Fruit fly (Drosophila melanogaster): ENCODE data around the gene CG14882.

CG14882 gene

dm6 chr3R:16423323-16423722 lies 19.7 kb upstream of the CG14882 start (continued):
- TF ChIP-seq CG4318 (GFP tag; optimal IDR thresholded peaks at IDR 0.05) (no peak), Ets96B (tag; optimal IDR thresholded peaks at IDR 0.05) (no peak), topi (GFP tag; optimal IDR thresholded peaks at IDR 0.05) (no peak)

- no peak for TF ChIP-seq acj6 (GFP tag; optimal IDR thresholded peaks at IDR 0.05)
- TF ChIP-seq salr (GFP tag; optimal IDR thresholded peaks at IDR 0.05) = no peak
- no peak for TF ChIP-seq CG15336 (GFP tag; IDR thresholded peaks at IDR 0.05)
- no peak for TF ChIP-seq CG34406 (GFP tag; optimal IDR thresholded peaks at IDR 0.05)
- TF ChIP-seq OdsH (GFP tag; optimal IDR thresholded peaks at IDR 0.05) = no peak
- no peak for TF ChIP-seq Gug (GFP tag; IDR thresholded peaks at IDR 0.05)
- TF ChIP-seq CG8319 (GFP tag; optimal IDR thresholded peaks at IDR 0.05) = no peak
- TF ChIP-seq CG10631 (GFP tag; optimal IDR thresholded peaks at IDR 0.05) = no peak
Measured at dm6 chr3R:16427520-16427919, 15.5 kb upstream of the CG14882 start.

- TF ChIP-seq CG6163 (GFP tag; IDR thresholded peaks at IDR 0.05) = no peak
Measured at dm6 chr3R:16430381-16430780, 12.6 kb upstream of the CG14882 start, which contains the start of gene CG31279. Gene CG31279, plus strand, starts transcription at chr3R:16430681.

- TF ChIP-seq CG6792 (GFP tag; optimal IDR thresholded peaks at IDR 0.05) = peak; percentile 7
- TF ChIP-seq lz (GFP tag; optimal IDR thresholded peaks at IDR 0.05) = peak; percentile 22
- TF ChIP-seq topi (GFP tag; optimal IDR thresholded peaks at IDR 0.05) = peak; percentile 29
- no peak for TF ChIP-seq CG6163 (GFP tag; IDR thresholded peaks at IDR 0.05)
- TF ChIP-seq Eip93F (GFP tag; optimal IDR thresholded peaks at IDR 0.05) = no peak
- no peak for TF ChIP-seq CG6854 (GFP tag; optimal IDR thresholded peaks at IDR 0.05)
- TF ChIP-seq Lpt (GFP tag; optimal IDR thresholded peaks at IDR 0.05) = no peak
- TF ChIP-seq Hr39 (GFP tag; optimal IDR thresholded peaks at IDR 0.05) = peak; percentile 31
- TF ChIP-seq Hr38 (GFP tag; optimal IDR thresholded peaks at IDR 0.05) = no peak
- peak; percentile 35 for TF ChIP-seq cyc (GFP tag; optimal IDR thresholded peaks at IDR 0.05)
- TF ChIP-seq fkh (GFP tag; optimal IDR thresholded peaks at IDR 0.05) = no peak
- no peak for TF ChIP-seq CG6276 (GFP tag; optimal IDR thresholded peaks at IDR 0.05)
- TF ChIP-seq salr (GFP tag; optimal IDR thresholded peaks at IDR 0.05) = no peak
- no peak for TF ChIP-seq acj6 (GFP tag; optimal IDR thresholded peaks at IDR 0.05)
- TF ChIP-seq CG8632 (GFP tag; optimal IDR thresholded peaks at IDR 0.05) = no peak
- no peak for TF ChIP-seq Ets21C (GFP tag; optimal IDR thresholded peaks at IDR 0.05)
- TF ChIP-seq Hr4 (GFP tag; optimal IDR thresholded peaks at IDR 0.05) = no peak
- no peak for TF ChIP-seq CG9139 (GFP tag; optimal IDR thresholded peaks at IDR 0.05)
- no peak for TF ChIP-seq CG34406 (GFP tag; optimal IDR thresholded peaks at IDR 0.05)
- no peak for TF ChIP-seq ss (GFP tag; optimal IDR thresholded peaks at IDR 0.05)
- peak; percentile 37 for TF ChIP-seq CG3919 (GFP tag; optimal IDR thresholded peaks at IDR 0.05)
- TF ChIP-seq svp (GFP tag) = peak; percentile 13
- no peak for TF ChIP-seq spab (GFP tag; optimal IDR thresholded peaks at IDR 0.05)
- TF ChIP-seq Met (GFP tag; optimal IDR thresholded peaks at IDR 0.05) = peak; percentile 25
- peak; percentile 99 for TF ChIP-seq dsx (GFP tag; optimal IDR thresholded peaks at IDR 0.05; ENCODE audit: poor library complexity, severe bottlenecking)
- peak; percentile 68 for TF ChIP-seq Eip78C (GFP tag)
- TF ChIP-seq CG16779 (tag; optimal IDR thresholded peaks at IDR 0.05) = no peak
- peak; percentile 42 for TF ChIP-seq CG31627 (GFP tag; optimal IDR thresholded peaks at IDR 0.05)
- TF ChIP-seq CG15336 (GFP tag; IDR thresholded peaks at IDR 0.05) = 0 out of 2 replicates have a peak, but pooled peaks have one; percentile 12
- no peak for TF ChIP-seq Smox (GFP tag; optimal IDR thresholded peaks at IDR 0.05)
- TF ChIP-seq Sox15 (GFP tag; optimal IDR thresholded peaks at IDR 0.05) = no peak
- TF ChIP-seq OdsH (GFP tag; optimal IDR thresholded peaks at IDR 0.05) = no peak
- TF ChIP-seq CG8119 (GFP tag; IDR thresholded peaks at IDR 0.05) = no peak; the same call in 2 of the 3 replicates
- TF ChIP-seq CG3032 (tag; optimal IDR thresholded peaks at IDR 0.05) = peak; percentile 22
- TF ChIP-seq Sox14 (GFP tag; optimal IDR thresholded peaks at IDR 0.05) = peak; percentile 17
- TF ChIP-seq CG6808 (GFP tag; optimal IDR thresholded peaks at IDR 0.05) = no peak
- TF ChIP-seq esn (GFP tag; optimal IDR thresholded peaks at IDR 0.05) = no peak
- TF ChIP-seq Eip75B (GFP tag; optimal IDR thresholded peaks at IDR 0.05) = no peak
Measured at dm6 chr3R:16431707-16432106, 11.3 kb upstream of the CG14882 start.

All from whole organism, prepupa.